Fruit fly (Drosophila melanogaster) whole organism, wandering third instar larva: ENCODE data around the gene CG10660.

Source experiments
- Abd-B ChIP-seq: fragments of >200 bp; optimal IDR thresholded peaks from 2 replicates; lab custom pipeline; 2017; ENCODE audit warnings: missing biosample characterization, missing genetic modification characterization
- CG32264 ChIP-seq: fragments of 200-800 bp; sonication (Bioruptor generic); optimal IDR thresholded peaks from 2 replicates; lab custom pipeline; 2016; ENCODE audit warnings: missing biosample characterization, missing genetic modification characterization
- CG9705 ChIP-seq: fragments of 200-800 bp; sonication (Bioruptor generic); optimal IDR thresholded peaks from 2 replicates; lab custom pipeline; 2018; ENCODE audit warnings: missing biosample characterization, mild to moderate bottlenecking, missing genetic modification characterization
- CrebA ChIP-seq: fragments of 200-800 bp; sonication (Bioruptor generic); optimal IDR thresholded peaks from 2 replicates; lab custom pipeline; 2016; ENCODE audit warnings: missing biosample characterization, mild to moderate bottlenecking, missing genetic modification characterization, borderline replicate concordance
- Dif ChIP-seq: fragments of 200-275, 200-300 bp; sonication (Bioruptor generic); optimal IDR thresholded peaks from 2 replicates; lab custom pipeline; 2018; ENCODE audit warnings: missing biosample characterization, missing genetic modification characterization; ENCODE audit not compliant: partially characterized antibody
- GATAd ChIP-seq: sonication (Bioruptor generic); optimal IDR thresholded peaks from 2 replicates; lab custom pipeline; 2016; ENCODE audit warnings: missing biosample characterization, missing genetic modification characterization
- HLH106 ChIP-seq: fragments of 200-800 bp; optimal IDR thresholded peaks from 3 replicates; lab custom pipeline; 2019; ENCODE audit warnings: missing biosample characterization, mild to moderate bottlenecking, missing genetic modification characterization, moderate library complexity
- Hr83 ChIP-seq: fragments of 200-300 bp; sonication (Bioruptor generic); optimal IDR thresholded peaks from 2 replicates; lab custom pipeline; 2016; ENCODE audit warnings: missing biosample characterization, mild to moderate bottlenecking, missing genetic modification characterization, moderate library complexity; ENCODE audit not compliant: poor library complexity, severe bottlenecking
- Mio ChIP-seq: sonication (Bioruptor generic); optimal IDR thresholded peaks from 2 replicates; lab custom pipeline; 2016; ENCODE audit warnings: missing biosample characterization, missing genetic modification characterization
- Myc ChIP-seq: fragments of >200 bp; optimal IDR thresholded peaks from 2 replicates; lab custom pipeline; 2017
- N ChIP-seq: fragments of >200 bp; optimal IDR thresholded peaks from 2 replicates; lab custom pipeline; 2018; ENCODE audit warnings: missing biosample characterization, missing external identifiers, missing genetic modification characterization
- OdsH ChIP-seq: fragments of 200-800 bp; sonication (Bioruptor generic); optimal IDR thresholded peaks from 2 replicates; lab custom pipeline; 2016; ENCODE audit warnings: missing biosample characterization, mild to moderate bottlenecking, missing genetic modification characterization
- Rel ChIP-seq, 2 experiments: fragments of 200-800 bp; sonication (Bioruptor generic) in 1 of 2; optimal IDR thresholded peaks; 2 replicates in 1 of 2; 3 replicates in 1 of 2; lab custom pipeline; 2016 to 2019; ENCODE audit warnings: mild to moderate bottlenecking in 2 of 2, missing biosample characterization in 2 of 2, missing genetic modification characterization in 2 of 2, moderate library complexity in 1 of 2
- Sp1 ChIP-seq: fragments of 200-800 bp; sonication (Bioruptor generic); optimal IDR thresholded peaks from 3 replicates; lab custom pipeline; 2019; ENCODE audit warnings: missing biosample characterization, mild to moderate bottlenecking, missing genetic modification characterization, moderate library complexity
- Vsx2 ChIP-seq: fragments of 200-300, 225-300 bp; sonication (Bioruptor generic); optimal IDR thresholded peaks from 2 replicates; lab custom pipeline; 2018; ENCODE audit warnings: missing biosample characterization, missing genetic modification characterization; ENCODE audit not compliant: partially characterized antibody
- br ChIP-seq: fragments of 200-800 bp; sonication (Bioruptor generic); optimal IDR thresholded peaks from 2 replicates; lab custom pipeline; 2016; ENCODE audit warnings: missing biosample characterization, missing genetic modification characterization
- brk ChIP-seq: fragments of 200-800 bp; sonication (Bioruptor generic); optimal IDR thresholded peaks from 2 replicates; lab custom pipeline; 2016; ENCODE audit warnings: missing biosample characterization, mild to moderate bottlenecking, missing genetic modification characterization
- dsf ChIP-seq: sonication (Bioruptor generic); optimal IDR thresholded peaks from 2 replicates; lab custom pipeline; 2016; ENCODE audit warnings: missing biosample characterization, missing genetic modification characterization, borderline replicate concordance
- ey ChIP-seq: fragments of 200-800 bp; sonication (Bioruptor generic); optimal IDR thresholded peaks from 2 replicates; lab custom pipeline; 2016; ENCODE audit warnings: missing biosample characterization, missing genetic modification characterization
- foxo ChIP-seq, 2 experiments: fragments of 200-800 bp; sonication (Bioruptor generic); optimal IDR thresholded peaks; 2 replicates in 1 of 2; 3 replicates in 1 of 2; lab custom pipeline; 2016 to 2017; ENCODE audit warnings: missing biosample characterization in 2 of 2, missing genetic modification characterization in 2 of 2
- fru ChIP-seq: fragments of 200-800 bp; sonication (Bioruptor generic); optimal IDR thresholded peaks from 3 replicates; lab custom pipeline; 2016; ENCODE audit warnings: missing biosample characterization, mild to moderate bottlenecking, missing genetic modification characterization
- h ChIP-seq: fragments of 200-800 bp; sonication (Bioruptor generic); optimal IDR thresholded peaks from 3 replicates; lab custom pipeline; 2016; ENCODE audit warnings: missing biosample characterization, mild to moderate bottlenecking, missing genetic modification characterization
- psq ChIP-seq: fragments of 200-800 bp; sonication (Bioruptor generic); optimal IDR thresholded peaks from 3 replicates; lab custom pipeline; 2017; ENCODE audit warnings: missing biosample characterization, mild to moderate bottlenecking, missing genetic modification characterization, moderate library complexity
- rgr ChIP-seq: fragments of 200-800 bp; sonication (Bioruptor generic); optimal IDR thresholded peaks from 3 replicates; lab custom pipeline; 2016; ENCODE audit warnings: missing biosample characterization, mild to moderate bottlenecking, missing genetic modification characterization
- sage ChIP-seq: fragments of 200-800 bp; sonication (Bioruptor generic); optimal IDR thresholded peaks from 2 replicates; lab custom pipeline; 2016; ENCODE audit warnings: missing biosample characterization, mild to moderate bottlenecking, missing genetic modification characterization
- sv ChIP-seq: fragments of 200-800 bp; sonication (Bioruptor generic); optimal IDR thresholded peaks from 3 replicates; lab custom pipeline; 2016; ENCODE audit warnings: missing biosample characterization, missing genetic modification characterization
- tai ChIP-seq: sonication (Bioruptor generic); optimal IDR thresholded peaks from 2 replicates; lab custom pipeline; 2016; ENCODE audit warnings: missing biosample characterization, missing genetic modification characterization
- usp ChIP-seq: fragments of >200 bp; optimal IDR thresholded peaks from 2 replicates; lab custom pipeline; 2017; ENCODE audit warnings: missing biosample characterization, missing genetic modification characterization

The CG10660 gene

dm6 chr3L:12507571-12507970, 17.1 kb upstream of the CG10660 start, which contains the start of gene CG10654:
Gene CG10654, minus strand, starts transcription at chr3L:12507840.
- TF ChIP-seq tai (GFP tag; lab: Kevin White, UChicago), result no peak
- no peak for TF ChIP-seq CG32264 (GFP tag; lab: Kevin White, UChicago)
- no peak for TF ChIP-seq Rel (GFP tag; optimal IDR thresholded peaks at IDR 0.05; lab: Kevin White, UChicago)
- no peak for TF ChIP-seq Rel (tag; optimal IDR thresholded peaks at IDR 0.05; lab: Kevin White, UChicago)
- TF ChIP-seq Vsx2 (GFP tag; lab: Kevin White, UChicago), result no peak
- no peak for TF ChIP-seq HLH106 (tag; lab: Kevin White, UChicago)

DNA sequence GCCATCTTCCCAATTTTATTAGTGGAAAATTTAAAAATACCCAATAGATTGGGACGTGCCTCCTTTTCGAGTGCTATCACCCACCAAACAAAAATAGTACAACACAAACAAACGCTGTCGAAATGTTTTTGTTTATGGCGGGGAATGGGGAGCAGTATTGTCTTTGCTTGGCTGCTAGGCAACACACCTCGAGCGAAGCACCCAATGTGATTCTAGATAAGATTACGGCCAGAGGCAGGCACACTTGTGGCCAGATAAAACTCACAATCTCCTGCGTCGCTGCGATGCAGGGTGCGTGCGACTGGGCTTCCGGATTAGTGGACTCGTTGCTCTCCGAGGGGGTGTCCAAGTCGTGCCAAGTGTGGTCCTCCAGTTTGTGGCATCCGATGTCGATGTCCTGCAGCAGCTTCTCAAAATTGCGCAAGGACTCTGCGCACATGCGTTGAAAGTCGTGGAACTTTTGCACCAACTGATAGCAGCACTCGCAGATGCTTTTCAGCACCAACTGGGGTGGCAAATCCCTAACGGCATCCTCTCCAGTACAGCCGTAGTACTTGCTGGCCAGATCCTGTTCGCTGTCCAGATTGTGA, 16.6 kb upstream of the CG10660 start:
- TF ChIP-seq Abd-B (GFP tag; lab: Kevin White, UChicago) (no peak), h (GFP tag; lab: Kevin White, UChicago) (peak; percentile 75)
- TF ChIP-seq, all 38 proteins: peak for 1

DNA sequence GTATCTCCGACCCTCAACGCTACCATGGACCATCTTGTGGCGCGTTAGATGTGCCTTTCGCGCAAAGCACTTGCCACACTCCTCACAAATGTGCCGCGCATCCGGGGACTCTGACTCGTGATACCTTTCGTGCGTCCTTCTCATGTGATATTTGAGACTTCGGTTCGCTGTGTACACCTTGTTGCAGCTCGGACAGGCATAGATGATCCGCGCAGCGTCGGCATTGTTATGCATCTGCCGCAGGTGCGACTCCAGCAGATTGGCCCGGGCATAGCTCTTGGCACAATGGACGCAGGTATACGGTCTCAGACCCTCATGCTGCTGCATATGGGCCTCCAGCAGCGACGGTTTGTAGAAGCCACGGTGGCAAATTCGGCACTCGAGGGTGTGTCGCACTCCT, 15.5 kb upstream of the CG10660 start:
- no peak for TF ChIP-seq Myc (lab: Kevin White, UChicago)
- no peak for TF ChIP-seq CG32264 (GFP tag; lab: Kevin White, UChicago)
- TF ChIP-seq brk (GFP tag; lab: Kevin White, UChicago), result no peak
- TF ChIP-seq foxo (GFP tag; optimal IDR thresholded peaks at IDR 0.05; lab: Kevin White, UChicago), result no peak
- no peak for TF ChIP-seq Sp1 (GFP tag; lab: Kevin White, UChicago)
- no peak for TF ChIP-seq N (GFP tag; lab: Kevin White, UChicago)
- TF ChIP-seq Abd-B (GFP tag; lab: Kevin White, UChicago), result no peak
- no peak for TF ChIP-seq Hr83 (GFP tag; lab: Kevin White, UChicago)
- TF ChIP-seq Dif (GFP tag; lab: Kevin White, UChicago), result no peak
- no peak for TF ChIP-seq sage (GFP tag; lab: Kevin White, UChicago)
- TF ChIP-seq psq (GFP tag; lab: Kevin White, UChicago), result no peak
- no peak for TF ChIP-seq CrebA (GFP tag; lab: Kevin White, UChicago)
- TF ChIP-seq br (GFP tag; lab: Kevin White, UChicago), result no peak
- TF ChIP-seq usp (GFP tag; lab: Kevin White, UChicago), result no peak
- no peak for TF ChIP-seq h (GFP tag; lab: Kevin White, UChicago)
- no peak for TF ChIP-seq ey (GFP tag; lab: Kevin White, UChicago)
- no peak for TF ChIP-seq dsf (GFP tag; lab: Kevin White, UChicago)
- no peak for TF ChIP-seq Vsx2 (GFP tag; lab: Kevin White, UChicago)
- TF ChIP-seq GATAd (GFP tag; lab: Kevin White, UChicago), result no peak

DNA sequence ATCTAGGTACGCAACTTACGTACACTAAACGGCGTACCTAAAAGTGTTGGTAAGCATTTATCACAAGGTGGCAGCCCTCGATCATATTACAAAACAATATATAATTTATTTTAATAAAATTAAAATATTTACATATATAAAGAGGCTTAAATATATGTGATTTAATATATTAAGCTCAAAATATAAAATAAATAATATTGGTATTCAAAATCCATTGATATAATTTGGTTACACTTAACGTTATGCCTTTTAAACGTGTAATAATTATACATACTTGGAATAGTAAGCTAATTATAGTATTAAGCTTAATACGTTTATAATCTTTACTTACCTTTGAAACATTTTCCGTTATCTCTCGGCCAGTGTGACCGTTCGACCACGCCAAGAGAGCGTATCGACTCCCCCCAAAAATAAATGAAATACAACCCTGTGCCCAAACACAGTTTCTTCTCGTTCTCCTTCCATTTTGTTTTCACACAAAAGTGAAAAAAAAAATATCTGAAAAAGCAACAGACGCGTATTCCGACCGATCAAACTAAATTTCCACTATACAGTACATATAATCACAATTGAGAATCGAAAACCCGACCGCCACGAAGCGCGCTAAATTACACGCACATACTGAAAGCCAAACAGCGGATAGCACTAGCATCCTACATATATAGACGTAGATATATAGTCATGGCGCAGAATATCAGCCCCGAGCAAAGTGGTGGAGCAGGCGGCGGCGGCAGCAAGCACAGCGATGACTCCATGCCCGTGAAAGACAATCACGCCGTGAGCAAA, 13.6 kb upstream of the CG10660 start, which contains the start of the genes CG10646 and vih:
CG10646 (minus strand) TSS at position 30 of the 786 bp plus-strand sequence.
vih (plus strand) TSS at position 428 of the 786 bp plus-strand sequence.
- TF ChIP-seq Vsx2 (GFP tag; lab: Kevin White, UChicago) (no peak), ey (GFP tag; lab: Kevin White, UChicago) (peak; percentile 12), Hr83 (GFP tag; lab: Kevin White, UChicago) (peak; percentile 47), Myc (lab: Kevin White, UChicago) (peak; percentile 47), Mio (GFP tag; lab: Kevin White, UChicago) (no peak), fru (GFP tag; lab: Kevin White, UChicago) (peak; percentile 50), foxo (GFP tag; optimal IDR thresholded peaks at IDR 0.05; lab: Kevin White, UChicago) (peak in 1 of 2 experiments; percentile 66), sv (GFP tag; lab: Kevin White, UChicago) (no peak), GATAd (GFP tag; lab: Kevin White, UChicago) (no peak), rgr (peak; percentile 60), Rel (GFP tag; optimal IDR thresholded peaks at IDR 0.05; lab: Kevin White, UChicago) (no peak), Rel (tag; optimal IDR thresholded peaks at IDR 0.05; lab: Kevin White, UChicago) (peak; percentile 43), CG32264 (GFP tag; lab: Kevin White, UChicago) (no peak), OdsH (peak; percentile 37), br (GFP tag; lab: Kevin White, UChicago) (peak; percentile 11), h (GFP tag; lab: Kevin White, UChicago) (peak; percentile 59), dsf (GFP tag; lab: Kevin White, UChicago) (peak; percentile 24), Abd-B (GFP tag; lab: Kevin White, UChicago) (no peak), CG9705 (GFP tag; lab: Kevin White, UChicago) (peak; percentile 40), HLH106 (tag; lab: Kevin White, UChicago) (peak; percentile 45), psq (GFP tag; lab: Kevin White, UChicago) (peak; percentile 67), sage (GFP tag; lab: Kevin White, UChicago) (no peak), Sp1 (GFP tag; lab: Kevin White, UChicago) (peak; percentile 54)
